Fruit fly (Drosophila melanogaster) whole organism, embryonic: ENCODE data around the gene Boh1.

Source experiments
- Asciz ChIP-seq: fragments of 200-800 bp; sonication (Bioruptor generic); optimal IDR thresholded peaks from 2 replicates; lab custom pipeline; 2017; ENCODE audit warnings: missing biosample characterization, mild to moderate bottlenecking, missing genetic modification characterization, missing genetic modification reagents
- B-H1 ChIP-seq: fragments of 200-800 bp; sonication (Bioruptor generic); IDR thresholded peaks from 3 replicates; pipeline ENCODE4 v1.3.6; 2022; ENCODE audit warnings: missing biosample characterization, missing genetic modification characterization
- Bdp1 ChIP-seq: fragments of 200-800 bp; sonication (Bioruptor generic); optimal IDR thresholded peaks from 3 replicates; lab custom pipeline; 2016; ENCODE audit warnings: missing biosample characterization, missing genetic modification characterization
- Blimp-1 ChIP-seq: fragments of 200-800 bp; sonication (Bioruptor generic); optimal IDR thresholded peaks from 3 replicates; lab custom pipeline; 2018; ENCODE audit warnings: missing biosample characterization, missing genetic modification characterization, mild to moderate bottlenecking, moderate library complexity, missing genetic modification reagents
- BtbVII ChIP-seq: fragments of 200-800 bp; sonication (Bioruptor generic); optimal IDR thresholded peaks from 3 replicates; lab custom pipeline; 2017; ENCODE audit warnings: missing biosample characterization, mild to moderate bottlenecking, missing genetic modification characterization
- CG10267 ChIP-seq: fragments of 200-800 bp; sonication (Bioruptor generic); optimal IDR thresholded peaks from 2 replicates; lab custom pipeline; 2018; ENCODE audit warnings: missing biosample characterization, mild to moderate bottlenecking, missing genetic modification characterization, moderate library complexity
- CG10654 ChIP-seq: fragments of 200-800 bp; sonication (Bioruptor generic); optimal IDR thresholded peaks from 2 replicates; lab custom pipeline; 2016; ENCODE audit warnings: missing biosample characterization, missing genetic modification characterization
- CG12299 ChIP-seq: fragments of 200-800 bp; sonication (Bioruptor generic); optimal IDR thresholded peaks from 2 replicates; lab custom pipeline; 2018; ENCODE audit warnings: missing biosample characterization, mild to moderate bottlenecking, missing genetic modification characterization
- CG12659 ChIP-seq: fragments of 200-800 bp; sonication (Bioruptor generic); optimal IDR thresholded peaks from 3 replicates; lab custom pipeline; 2017; ENCODE audit warnings: mild to moderate bottlenecking, missing biosample characterization, missing genetic modification reagents, missing genetic modification characterization
- CG12942 ChIP-seq: fragments of 200-800 bp; sonication (Bioruptor generic); optimal IDR thresholded peaks from 3 replicates; lab custom pipeline; 2016; ENCODE audit warnings: missing biosample characterization, missing genetic modification characterization
- CG13296 ChIP-seq: fragments of 200-800 bp; sonication (Bioruptor generic); optimal IDR thresholded peaks from 3 replicates; lab custom pipeline; 2018; ENCODE audit warnings: missing biosample characterization, mild to moderate bottlenecking, missing genetic modification characterization
- CG14441 ChIP-seq: fragments of 200-800 bp; sonication (Bioruptor generic); IDR thresholded peaks from 2 replicates; pipeline ENCODE4 v1.3.6; 2022; ENCODE audit warnings: missing biosample characterization, missing genetic modification characterization
- CG15514 ChIP-seq: fragments of 200-800 bp; sonication (Bioruptor generic); optimal IDR thresholded peaks from 3 replicates; lab custom pipeline; 2017; ENCODE audit warnings: missing biosample characterization, missing genetic modification characterization, mild to moderate bottlenecking, moderate library complexity, missing genetic modification reagents
- CG16779 ChIP-seq: fragments of 200-800 bp; sonication (Bioruptor generic); IDR thresholded peaks from 2 replicates; pipeline ENCODE4 v1.3.6; 2022; ENCODE audit warnings: missing biosample characterization, missing genetic modification characterization
- CG17359 ChIP-seq: fragments of 200-800 bp; sonication (Bioruptor generic); optimal IDR thresholded peaks from 3 replicates; lab custom pipeline; 2018; ENCODE audit warnings: missing biosample characterization, mild to moderate bottlenecking, missing genetic modification characterization, moderate library complexity
- CG17802 ChIP-seq: fragments of 200-800 bp; sonication (Bioruptor generic); optimal IDR thresholded peaks from 2 replicates; lab custom pipeline; 2018; ENCODE audit warnings: missing biosample characterization, mild to moderate bottlenecking, missing genetic modification characterization, moderate library complexity
- CG18619 ChIP-seq: fragments of 200-800 bp; sonication (Bioruptor generic); optimal IDR thresholded peaks from 3 replicates; lab custom pipeline; 2017; ENCODE audit warnings: missing biosample characterization, mild to moderate bottlenecking, missing genetic modification characterization
- CG2120 ChIP-seq: fragments of 200-800 bp; sonication (Bioruptor generic); optimal IDR thresholded peaks from 3 replicates; lab custom pipeline; 2016; ENCODE audit warnings: missing biosample characterization, missing genetic modification characterization
- CG33557 ChIP-seq: fragments of 200-800 bp; sonication (Bioruptor generic); optimal IDR thresholded peaks from 2 replicates; lab custom pipeline; 2019; ENCODE audit warnings: missing biosample characterization, mild to moderate bottlenecking, missing genetic modification characterization, moderate library complexity
- CG6765 ChIP-seq: fragments of 200-800 bp; sonication (Bioruptor generic); optimal IDR thresholded peaks from 3 replicates; lab custom pipeline; 2017; ENCODE audit warnings: missing biosample characterization, mild to moderate bottlenecking, missing genetic modification characterization
- CG9817 ChIP-seq: fragments of 200-800 bp; sonication (Bioruptor generic); optimal IDR thresholded peaks from 2 replicates; lab custom pipeline; 2018; ENCODE audit warnings: missing biosample characterization, mild to moderate bottlenecking, missing genetic modification characterization, moderate library complexity
- CG9876 ChIP-seq: fragments of 200-800 bp; sonication (Bioruptor generic); optimal IDR thresholded peaks from 2 replicates; lab custom pipeline; 2016; ENCODE audit warnings: missing biosample characterization, missing genetic modification characterization
- Dbx ChIP-seq: fragments of 200-800 bp; sonication (Bioruptor generic); IDR thresholded peaks from 3 replicates; pipeline ENCODE4 v1.3.6; 2022; ENCODE audit warnings: missing biosample characterization, missing genetic modification characterization
- Hmr ChIP-seq: fragments of 200-800 bp; sonication (Bioruptor generic); optimal IDR thresholded peaks from 3 replicates; lab custom pipeline; 2017; ENCODE audit warnings: mild to moderate bottlenecking, missing biosample characterization, missing genetic modification reagents, missing genetic modification characterization
- Hr51 ChIP-seq, 2 experiments: fragments of 200-800 bp; sonication (Bioruptor generic); optimal IDR thresholded peaks; 2 replicates in 1 of 2; 3 replicates in 1 of 2; lab custom pipeline; 2016 to 2018; ENCODE audit warnings: missing biosample characterization in 2 of 2, missing genetic modification characterization in 2 of 2, mild to moderate bottlenecking in 1 of 2, moderate library complexity in 1 of 2
- Nf-YB ChIP-seq: fragments of 200-800 bp; sonication (Bioruptor generic); optimal IDR thresholded peaks from 3 replicates; lab custom pipeline; 2019; ENCODE audit warnings: missing biosample characterization, mild to moderate bottlenecking, missing genetic modification characterization, moderate library complexity
- PHDP ChIP-seq: fragments of 200-800 bp; sonication (Bioruptor generic); optimal IDR thresholded peaks from 3 replicates; lab custom pipeline; 2018; ENCODE audit warnings: missing biosample characterization, mild to moderate bottlenecking, missing genetic modification characterization, moderate library complexity
- Sox102F ChIP-seq: fragments of 200-800 bp; sonication (Bioruptor generic); optimal IDR thresholded peaks from 2 replicates; lab custom pipeline; 2018; ENCODE audit warnings: missing biosample characterization, mild to moderate bottlenecking, missing genetic modification characterization, moderate library complexity
- Xbp1 ChIP-seq: fragments of 200-800 bp; sonication (Bioruptor generic); optimal IDR thresholded peaks from 3 replicates; lab custom pipeline; 2016; ENCODE audit warnings: missing biosample characterization, mild to moderate bottlenecking, missing genetic modification characterization
- bowl ChIP-seq: fragments of 200-800 bp; sonication (Bioruptor generic); IDR thresholded peaks from 2 replicates; pipeline ENCODE4 v1.3.6; 2022; ENCODE audit warnings: missing biosample characterization, missing genetic modification characterization
- cas ChIP-seq: fragments of 200-800 bp; sonication (Bioruptor generic); IDR thresholded peaks from 2 replicates; pipeline ENCODE4 v1.3.6; 2022; ENCODE audit warnings: missing biosample characterization, missing genetic modification characterization
- chif ChIP-seq, 2 experiments: fragments of 200-800 bp; sonication (Bioruptor generic); optimal IDR thresholded peaks; 3 replicates each; lab custom pipeline; 2016; ENCODE audit warnings: missing biosample characterization in 2 of 2, missing genetic modification characterization in 2 of 2
- dpn ChIP-seq, 2 experiments: fragments of 200-800 bp; sonication (Bioruptor generic); optimal IDR thresholded peaks; 3 replicates each; lab custom pipeline; 2016; ENCODE audit warnings: missing biosample characterization in 2 of 2, missing genetic modification characterization in 2 of 2
- fu2 ChIP-seq: fragments of 200-800 bp; sonication (Bioruptor generic); optimal IDR thresholded peaks from 2 replicates; lab custom pipeline; 2016; ENCODE audit warnings: missing biosample characterization, missing genetic modification characterization
- inv ChIP-seq: fragments of 200-800 bp; sonication (Bioruptor generic); IDR thresholded peaks from 2 replicates; pipeline ENCODE4 v1.3.6; 2022; ENCODE audit warnings: missing biosample characterization, missing genetic modification characterization; ENCODE audit not compliant: partially characterized antibody
- ken ChIP-seq: fragments of 200-800 bp; sonication (Bioruptor generic); IDR thresholded peaks from 3 replicates; pipeline ENCODE4 v1.3.6; 2022; ENCODE audit warnings: missing biosample characterization, missing genetic modification characterization
- mam ChIP-seq: fragments of 200-800 bp; sonication (Bioruptor generic); optimal IDR thresholded peaks from 3 replicates; lab custom pipeline; 2016; ENCODE audit warnings: missing biosample characterization, missing genetic modification characterization
- pb ChIP-seq: fragments of 200-800 bp; sonication (Bioruptor generic); optimal IDR thresholded peaks from 3 replicates; lab custom pipeline; 2016; ENCODE audit warnings: missing biosample characterization, missing genetic modification characterization
- phol ChIP-seq: fragments of 200-800 bp; sonication (Bioruptor generic); optimal IDR thresholded peaks from 3 replicates; lab custom pipeline; 2018; ENCODE audit warnings: missing biosample characterization, mild to moderate bottlenecking, missing genetic modification characterization, moderate library complexity
- scrt ChIP-seq: fragments of 200-800 bp; sonication (Bioruptor generic); optimal IDR thresholded peaks from 2 replicates; lab custom pipeline; 2018; ENCODE audit warnings: missing biosample characterization, mild to moderate bottlenecking, missing genetic modification characterization, moderate library complexity
- sens ChIP-seq: fragments of 200-800 bp; sonication (Bioruptor generic); peaks from one replicate; lab custom pipeline; 2016; ENCODE audit warnings: missing biosample characterization, missing genetic modification characterization
- slbo ChIP-seq: fragments of 200-800 bp; sonication (Bioruptor generic); IDR thresholded peaks from 2 replicates; pipeline ENCODE4 v1.3.6; 2022; ENCODE audit warnings: missing biosample characterization, missing genetic modification characterization
- sug ChIP-seq: fragments of 200-800 bp; optimal IDR thresholded peaks from 2 replicates; lab custom pipeline; 2019; ENCODE audit warnings: missing biosample characterization, mild to moderate bottlenecking, missing genetic modification characterization, moderate library complexity
- twi ChIP-seq: fragments of 200-800 bp; optimal IDR thresholded peaks from 2 replicates; lab custom pipeline; 2019; ENCODE audit warnings: missing biosample characterization, mild to moderate bottlenecking, missing genetic modification characterization, moderate library complexity
- unpg ChIP-seq: fragments of 200-800 bp; sonication (Bioruptor generic); optimal IDR thresholded peaks from 3 replicates; lab custom pipeline; 2018; ENCODE audit warnings: missing biosample characterization, mild to moderate bottlenecking, missing genetic modification characterization, moderate library complexity
- usp ChIP-seq: fragments of >200 bp; optimal IDR thresholded peaks from 2 replicates; lab custom pipeline; 2017; ENCODE audit warnings: missing biosample characterization, missing genetic modification characterization
- wek ChIP-seq: fragments of 200-800 bp; sonication (Bioruptor generic); optimal IDR thresholded peaks from 3 replicates; lab custom pipeline; 2018; ENCODE audit warnings: missing biosample characterization, mild to moderate bottlenecking, missing genetic modification characterization, moderate library complexity

Boh1 gene

dm6 chr3R:27919385-27919789, at the start of gene Boh1 (continued):
- TF ChIP-seq fu2 (GFP tag; lab: Kevin White, UChicago) (no peak), BtbVII (GFP tag; lab: Kevin White, UChicago) (peak; percentile 26), Hmr (peak; percentile 36), twi (tag; lab: Kevin White, UChicago) (peak; percentile 8), pb (no peak), sens (GFP tag; lab: Kevin White, UChicago) (peak; percentile 68), mam (GFP tag; lab: Kevin White, UChicago) (no peak), inv (GFP tag; lab: Robert Waterston, UW) (no peak), slbo (GFP tag; lab: Robert Waterston, UW) (peak; percentile 25; the same call in 1 of the 2 replicates), CG12659 (peak; percentile 39), Nf-YB (GFP tag; lab: Kevin White, UChicago) (peak; percentile 15), CG16779 (GFP tag; lab: Robert Waterston, UW) (no peak), ken (no peak), cas (GFP tag; lab: Robert Waterston, UW) (no peak), Dbx (GFP tag; lab: Robert Waterston, UW) (no peak), chif (GFP tag; optimal IDR thresholded peaks at IDR 0.05; lab: Kevin White, UChicago) (no peak), usp (no peak), Blimp-1 (GFP tag; lab: Kevin White, UChicago) (peak; percentile 13), CG33557 (peak; percentile 37), CG10267 (tag; lab: Kevin White, UChicago) (peak; percentile 76), Asciz (GFP tag; lab: Kevin White, UChicago) (no peak), wek (GFP tag; lab: Kevin White, UChicago) (peak; percentile 84), bowl (GFP tag; lab: Robert Waterston, UW) (no peak), CG13296 (GFP tag; lab: Kevin White, UChicago) (peak; percentile 56), CG6765 (GFP tag; lab: Kevin White, UChicago) (peak; percentile 37), CG15514 (GFP tag; lab: Kevin White, UChicago) (peak; percentile 54), CG17359 (tag; lab: Kevin White, UChicago) (peak; percentile 26), B-H1 (no peak), CG17802 (no peak), CG12299 (peak; percentile 15), unpg (GFP tag; lab: Kevin White, UChicago) (peak; percentile 21), CG14441 (GFP tag; lab: Robert Waterston, UW) (peak; percentile 28; the same call in 1 of the 2 replicates), CG12942 (GFP tag; lab: Kevin White, UChicago) (no peak), Bdp1 (GFP tag; lab: Kevin White, UChicago) (no peak), CG9817 (tag; lab: Kevin White, UChicago) (peak; percentile 2), Xbp1 (peak; percentile 10), CG18619 (GFP tag; lab: Kevin White, UChicago) (no peak), CG10654 (GFP tag; lab: Kevin White, UChicago) (no peak), Hr51 (GFP tag; optimal IDR thresholded peaks at IDR 0.05; lab: Kevin White, UChicago) (peak in 1 of 2 experiments; percentile 24), PHDP (tag; lab: Kevin White, UChicago) (peak; percentile 52), sug (tag; lab: Kevin White, UChicago) (peak; percentile 48), Sox102F (GFP tag; lab: Kevin White, UChicago) (peak; percentile 18), dpn (GFP tag; optimal IDR thresholded peaks at IDR 0.05; lab: Kevin White, UChicago) (peak in 1 of 2 experiments; percentile 9), CG9876 (no peak), CG2120 (GFP tag; lab: Kevin White, UChicago) (peak; percentile 3), scrt (GFP tag; lab: Kevin White, UChicago) (peak; percentile 21), phol (tag; lab: Kevin White, UChicago) (peak; percentile 81)
